Fruit fly (Drosophila melanogaster) whole organism, embryonic: ENCODE results near the gene CG42833.

Experiments used
- Bdp1 ChIP-seq: fragments of 200-800 bp; sonication (Bioruptor generic); optimal IDR thresholded peaks from 3 replicates; lab custom pipeline; 2016; ENCODE audit warnings: missing biosample characterization, missing genetic modification characterization
- CG11696 ChIP-seq: fragments of 200-800 bp; sonication (Bioruptor generic); IDR thresholded peaks from 2 replicates; pipeline ENCODE4 v1.3.6; 2022; ENCODE audit warnings: missing biosample characterization, missing genetic modification characterization
- CG12219 ChIP-seq: fragments of 200-800 bp; sonication (Bioruptor generic); optimal IDR thresholded peaks from 3 replicates; lab custom pipeline; 2018; ENCODE audit warnings: missing biosample characterization, mild to moderate bottlenecking, missing genetic modification characterization
- CG14014 ChIP-seq: fragments of 200-800 bp; sonication (Bioruptor generic); IDR thresholded peaks from 2 replicates; pipeline ENCODE4 v1.3.6; 2022; ENCODE audit warnings: missing biosample characterization, missing genetic modification characterization
- CG14441 ChIP-seq: fragments of 200-800 bp; sonication (Bioruptor generic); IDR thresholded peaks from 2 replicates; pipeline ENCODE4 v1.3.6; 2022; ENCODE audit warnings: missing biosample characterization, missing genetic modification characterization
- CG1602 ChIP-seq: fragments of 200-800 bp; sonication (Bioruptor generic); optimal IDR thresholded peaks from 3 replicates; lab custom pipeline; 2016; ENCODE audit warnings: missing biosample characterization, missing genetic modification characterization
- CG1603 ChIP-seq: fragments of 200-800 bp; sonication (Bioruptor generic); optimal IDR thresholded peaks from 2 replicates; lab custom pipeline; 2019; ENCODE audit warnings: missing biosample characterization, mild to moderate bottlenecking, missing genetic modification characterization, moderate library complexity
- CG1792 ChIP-seq: fragments of 200-800 bp; sonication (Bioruptor generic); optimal IDR thresholded peaks from 2 replicates; lab custom pipeline; 2016; ENCODE audit warnings: missing biosample characterization, missing genetic modification characterization
- CG18011 ChIP-seq: fragments of 200-800 bp; sonication (Bioruptor generic); optimal IDR thresholded peaks from 2 replicates; lab custom pipeline; 2017; ENCODE audit warnings: missing biosample characterization, missing genetic modification characterization, mild to moderate bottlenecking, moderate library complexity, missing genotype
- CG2875 ChIP-seq: fragments of 200-800 bp; sonication (Bioruptor generic); optimal IDR thresholded peaks from 2 replicates; lab custom pipeline; 2017; ENCODE audit warnings: missing biosample characterization, mild to moderate bottlenecking, missing genetic modification characterization, missing genetic modification reagents
- CG30020 ChIP-seq: fragments of 200-800 bp; optimal IDR thresholded peaks from 2 replicates; lab custom pipeline; 2019; ENCODE audit warnings: missing biosample characterization, mild to moderate bottlenecking, missing genetic modification characterization, moderate library complexity
- CG31388 ChIP-seq: fragments of 200-800 bp; sonication (Bioruptor generic); optimal IDR thresholded peaks from 2 replicates; lab custom pipeline; 2016; ENCODE audit warnings: missing biosample characterization, missing genetic modification characterization
- CG31441 ChIP-seq: fragments of 200-800 bp; sonication (Bioruptor generic); IDR thresholded peaks from 2 replicates; pipeline ENCODE4 v1.3.6; 2022; ENCODE audit warnings: missing biosample characterization, missing genetic modification characterization
- CG3407 ChIP-seq: fragments of 200-800 bp; sonication (Bioruptor generic); optimal IDR thresholded peaks from 2 replicates; lab custom pipeline; 2018; ENCODE audit warnings: missing biosample characterization, mild to moderate bottlenecking, missing genetic modification characterization
- CG4617 ChIP-seq: fragments of 200-800 bp; sonication (Bioruptor generic); optimal IDR thresholded peaks from 3 replicates; lab custom pipeline; 2016; ENCODE audit warnings: missing biosample characterization, missing genetic modification characterization, borderline replicate concordance
- CG4854 ChIP-seq: fragments of 200-800 bp; sonication (Bioruptor generic); optimal IDR thresholded peaks from 2 replicates; lab custom pipeline; 2016; ENCODE audit warnings: missing biosample characterization, missing genetic modification characterization, inconsistent platforms
- CG6254 ChIP-seq: fragments of 200-800 bp; sonication (Bioruptor generic); optimal IDR thresholded peaks from 3 replicates; lab custom pipeline; 2017; ENCODE audit warnings: mild to moderate bottlenecking, missing biosample characterization, missing genetic modification reagents, missing genetic modification characterization
- CG7839 ChIP-seq: fragments of 200-800 bp; sonication (Bioruptor generic); optimal IDR thresholded peaks from 3 replicates; lab custom pipeline; 2018; ENCODE audit warnings: missing biosample characterization, mild to moderate bottlenecking, missing genetic modification characterization, moderate library complexity
- CG9876 ChIP-seq: fragments of 200-800 bp; sonication (Bioruptor generic); optimal IDR thresholded peaks from 2 replicates; lab custom pipeline; 2016; ENCODE audit warnings: missing biosample characterization, missing genetic modification characterization
- Chrac-16 ChIP-seq: fragments of 200-800 bp; sonication (Bioruptor generic); optimal IDR thresholded peaks from 3 replicates; lab custom pipeline; 2016; ENCODE audit warnings: missing biosample characterization, missing genetic modification characterization
- E2f2 ChIP-seq: fragments of 200-800 bp; sonication (Bioruptor generic); IDR thresholded peaks from 2 replicates; pipeline ENCODE4 v1.3.6; 2022; ENCODE audit warnings: missing biosample characterization, missing genetic modification characterization
- Eip74EF ChIP-seq, 2 experiments: fragments of 200-800 bp in 1 of 2; fragments of >200 bp in 1 of 2; sonication (Bioruptor generic) in 1 of 2; optimal IDR thresholded peaks; 2 replicates each; lab custom pipeline; 2017 to 2019; ENCODE audit warnings: missing biosample characterization in 2 of 2, missing genetic modification characterization in 2 of 2, mild to moderate bottlenecking in 1 of 2, moderate library complexity in 1 of 2
- HLH4C ChIP-seq: fragments of 200-800 bp; sonication (Bioruptor generic); IDR thresholded peaks from 3 replicates; pipeline ENCODE4 v1.3.6; 2022; ENCODE audit warnings: missing biosample characterization, missing genetic modification characterization; ENCODE audit not compliant: partially characterized antibody
- HLH54F ChIP-seq: fragments of 200-800 bp; sonication (Bioruptor generic); optimal IDR thresholded peaks from 3 replicates; lab custom pipeline; 2016; ENCODE audit warnings: missing biosample characterization, missing genetic modification characterization
- Hand ChIP-seq: fragments of 200-800 bp; sonication (Bioruptor generic); optimal IDR thresholded peaks from 2 replicates; lab custom pipeline; 2017; ENCODE audit warnings: mild to moderate bottlenecking, missing biosample characterization, missing genetic modification reagents, missing genetic modification characterization
- HmgD ChIP-seq: fragments of 200-800 bp; sonication (Bioruptor generic); optimal IDR thresholded peaks from 3 replicates; lab custom pipeline; 2016; ENCODE audit warnings: missing biosample characterization, missing genetic modification characterization
- Myb ChIP-seq: fragments of 200-800 bp; sonication (Bioruptor generic); optimal IDR thresholded peaks from 2 replicates; lab custom pipeline; 2016; ENCODE audit warnings: missing biosample characterization, missing genetic modification characterization
- NC2β ChIP-seq: fragments of 200-800 bp; sonication (Bioruptor generic); optimal IDR thresholded peaks from 2 replicates; lab custom pipeline; 2016; ENCODE audit warnings: missing biosample characterization, missing genetic modification characterization
- Nf-YB ChIP-seq: fragments of 200-800 bp; sonication (Bioruptor generic); optimal IDR thresholded peaks from 3 replicates; lab custom pipeline; 2019; ENCODE audit warnings: missing biosample characterization, mild to moderate bottlenecking, missing genetic modification characterization, moderate library complexity
- Optix ChIP-seq: fragments of 200-800 bp; sonication (Bioruptor generic); IDR thresholded peaks from 3 replicates; pipeline ENCODE4 v1.3.6; 2022; ENCODE audit warnings: missing biosample characterization, missing genetic modification characterization
- Poxn ChIP-seq: fragments of 200-800 bp; sonication (Bioruptor generic); IDR thresholded peaks from 2 replicates; pipeline ENCODE4 v1.3.6; 2022; ENCODE audit warnings: missing biosample characterization, missing genetic modification characterization
- Ptx1 ChIP-seq: fragments of 200-800 bp; sonication (Bioruptor generic); IDR thresholded peaks from 2 replicates; pipeline ENCODE4 v1.3.6; 2022; ENCODE audit warnings: missing biosample characterization, missing genetic modification characterization
- Six4 ChIP-seq: fragments of 200-800 bp; sonication (Bioruptor generic); optimal IDR thresholded peaks from 2 replicates; lab custom pipeline; 2016; ENCODE audit warnings: missing biosample characterization, missing genetic modification characterization
- TFAM ChIP-seq: fragments of 200-800 bp; sonication (Bioruptor generic); optimal IDR thresholded peaks from 2 replicates; lab custom pipeline; 2017; ENCODE audit warnings: missing biosample characterization, missing genetic modification characterization, inconsistent platforms
- aop ChIP-seq: fragments of 200-800 bp; sonication (Bioruptor generic); IDR thresholded peaks from 2 replicates; pipeline ENCODE4 v1.3.6; 2022; ENCODE audit warnings: missing biosample characterization, missing genetic modification characterization
- ap ChIP-seq: fragments of 200-800 bp; sonication (Bioruptor generic); IDR thresholded peaks from 2 replicates; pipeline ENCODE4 v1.3.6; 2022; ENCODE audit warnings: missing biosample characterization, missing genetic modification characterization
- bcd ChIP-seq: fragments of 200-800 bp; sonication (Bioruptor generic); optimal IDR thresholded peaks from 2 replicates; lab custom pipeline; 2017; ENCODE audit warnings: missing biosample characterization, mild to moderate bottlenecking, missing genetic modification characterization
- caup ChIP-seq: fragments of 200-800 bp; sonication (Bioruptor generic); optimal IDR thresholded peaks from 3 replicates; lab custom pipeline; 2017; ENCODE audit warnings: missing biosample characterization, mild to moderate bottlenecking, missing genetic modification characterization, moderate library complexity; ENCODE audit not compliant: severe bottlenecking
- dmrt99B ChIP-seq: fragments of 200-800 bp; sonication (Bioruptor generic); optimal IDR thresholded peaks from 2 replicates; lab custom pipeline; 2018; ENCODE audit warnings: missing biosample characterization, mild to moderate bottlenecking, missing genetic modification characterization, moderate library complexity
- esg ChIP-seq: fragments of 200-800 bp; sonication (Bioruptor generic); conservative IDR thresholded peaks from 2 replicates; pipeline ENCODE4 v1.3.6; 2022; ENCODE audit warnings: missing biosample characterization, missing genetic modification characterization
- her ChIP-seq: fragments of 200-800 bp; sonication (Bioruptor generic); optimal IDR thresholded peaks from 2 replicates; lab custom pipeline; 2016; ENCODE audit warnings: missing biosample characterization, missing genetic modification characterization
- lmd ChIP-seq: fragments of 200-800 bp; sonication (Bioruptor generic); IDR thresholded peaks from 2 replicates; pipeline ENCODE4 v1.3.6; 2022; ENCODE audit warnings: missing biosample characterization, missing genetic modification characterization
- odd ChIP-seq: fragments of 200-800 bp; sonication (Bioruptor generic); optimal IDR thresholded peaks from 2 replicates; lab custom pipeline; 2017; ENCODE audit warnings: missing biosample characterization, mild to moderate bottlenecking, missing genetic modification characterization
- phol ChIP-seq: fragments of 200-800 bp; sonication (Bioruptor generic); optimal IDR thresholded peaks from 3 replicates; lab custom pipeline; 2018; ENCODE audit warnings: missing biosample characterization, mild to moderate bottlenecking, missing genetic modification characterization, moderate library complexity
- sens ChIP-seq: fragments of 200-800 bp; sonication (Bioruptor generic); peaks from one replicate; lab custom pipeline; 2016; ENCODE audit warnings: missing biosample characterization, missing genetic modification characterization
- sens-2 ChIP-seq: fragments of 200-800 bp; sonication (Bioruptor generic); IDR thresholded peaks from 2 replicates; pipeline ENCODE4 v1.3.6; 2022; ENCODE audit warnings: missing biosample characterization, missing genetic modification characterization
- sisA ChIP-seq: fragments of 200-800 bp; sonication (Bioruptor generic); IDR thresholded peaks from 2 replicates; pipeline ENCODE4 v1.3.6; 2022; ENCODE audit warnings: missing biosample characterization, missing genetic modification characterization
- tx ChIP-seq: fragments of 200-800 bp; sonication (Bioruptor generic); optimal IDR thresholded peaks from 2 replicates; lab custom pipeline; 2016; ENCODE audit warnings: missing biosample characterization, missing genetic modification characterization
- zfh2 ChIP-seq: fragments of 200-800 bp; sonication (Bioruptor generic); optimal IDR thresholded peaks from 2 replicates; lab custom pipeline; 2016; ENCODE audit warnings: missing biosample characterization, missing genetic modification characterization

CG42833 gene

dm6 chr3L:20185206-20185868, 14.6 kb upstream of the CG42833 start (continued):
- TF ChIP-seq HLH54F (GFP tag; lab: Kevin White, UChicago) (peak; percentile 71), Eip74EF (GFP tag; optimal IDR thresholded peaks at IDR 0.05; lab: Kevin White, UChicago) (peak in 1 of 2 experiments; percentile 37), odd (GFP tag; lab: Kevin White, UChicago) (peak; percentile 29), zfh2 (peak; percentile 49), CG30020 (tag; lab: Kevin White, UChicago) (no peak), CG9876 (peak; percentile 12), bcd (GFP tag; lab: Kevin White, UChicago) (peak; percentile 64), esg (GFP tag; lab: Robert Waterston, UW) (peak; percentile 29; the same call in 1 of the 2 replicates), CG14441 (no peak; the same call in 1 of the 2 replicates), caup (peak; percentile 71), CG1603 (tag; lab: Kevin White, UChicago) (no peak), Poxn (no peak), her (peak; percentile 13), CG2875 (peak; percentile 31), E2f2 (peak; percentile 44), ap (GFP tag; lab: Robert Waterston, UW) (no peak), HLH4C (GFP tag; lab: Robert Waterston, UW) (peak; percentile 21; the same call in 1 of the 3 replicates), sens-2 (GFP tag; lab: Robert Waterston, UW) (no peak), sisA (GFP tag; lab: Robert Waterston, UW) (peak; percentile 44; the same call in 1 of the 2 replicates), sens (peak; percentile 79), Optix (GFP tag; lab: Robert Waterston, UW) (peak; percentile 20; the same call in 1 of the 3 replicates), HmgD (no peak), CG1792 (GFP tag; lab: Kevin White, UChicago) (no peak), Ptx1 (peak; percentile 47; the same call in 1 of the 2 replicates), phol (peak; percentile 15), CG6254 (GFP tag; lab: Kevin White, UChicago) (no peak), TFAM (no peak), CG4854 (no peak), tx (GFP tag; lab: Kevin White, UChicago) (peak; percentile 16), CG7839 (tag; lab: Kevin White, UChicago) (peak; percentile 75), dmrt99B (tag; lab: Kevin White, UChicago) (peak; percentile 53), Bdp1 (GFP tag; lab: Kevin White, UChicago) (peak; percentile 16), CG11696 (GFP tag; lab: Robert Waterston, UW) (peak; percentile 60; the same call in 1 of the 2 replicates), Myb (GFP tag; lab: Kevin White, UChicago) (peak; percentile 34), NC2β (GFP tag; lab: Kevin White, UChicago) (no peak), CG3407 (GFP tag; lab: Kevin White, UChicago) (no peak), CG31388 (GFP tag; lab: Kevin White, UChicago) (no peak), CG12219 (peak; percentile 39), Chrac-16 (GFP tag; lab: Kevin White, UChicago) (peak; percentile 61), CG31441 (GFP tag; lab: Robert Waterston, UW) (0 out of 2 replicates have a peak, but pooled peaks have one; percentile 17), Six4 (GFP tag; lab: Kevin White, UChicago) (no peak), CG14014 (GFP tag; lab: Robert Waterston, UW) (peak; percentile 58), aop (GFP tag; lab: Robert Waterston, UW) (no peak), CG18011 (GFP tag; lab: Kevin White, UChicago) (no peak), lmd (peak; percentile 35; the same call in 1 of the 2 replicates), Nf-YB (GFP tag; lab: Kevin White, UChicago) (peak; percentile 0), Hand (GFP tag; lab: Kevin White, UChicago) (peak; percentile 71), CG1602 (GFP tag; lab: Kevin White, UChicago) (peak; percentile 54), CG4617 (GFP tag; lab: Kevin White, UChicago) (peak; percentile 30)
